Fruit fly (Drosophila melanogaster): ENCODE results near the gene cactin.

DNA sequence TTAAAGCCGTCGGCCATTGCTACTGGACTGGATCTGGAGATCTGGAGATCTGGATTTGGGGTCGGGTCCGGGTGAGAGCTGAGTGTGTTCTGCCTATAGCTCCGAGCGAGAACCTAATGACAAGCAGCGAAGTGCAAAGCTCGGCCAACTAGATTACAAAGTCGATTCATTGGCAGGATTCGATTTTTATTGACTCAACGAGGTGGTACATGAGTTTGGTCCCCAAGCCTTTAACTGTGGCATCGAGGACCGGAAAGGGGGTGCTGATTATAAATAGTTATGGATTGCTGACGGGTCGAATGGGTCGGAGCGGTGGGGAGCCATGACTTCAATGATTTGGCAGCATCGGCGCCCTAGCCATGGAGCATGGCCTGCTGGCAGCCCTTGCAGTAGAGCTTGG lies 10.4 kb upstream of the cactin start, which contains the start of gene CG15459:
- TF ChIP-seq Dfd (GFP tag; optimal IDR thresholded peaks at IDR 0.05) (no peak), rgr (GFP tag; optimal IDR thresholded peaks at IDR 0.05) (no peak), lola (GFP tag; optimal IDR thresholded peaks at IDR 0.05) (no peak), Rel (GFP tag; optimal IDR thresholded peaks at IDR 0.05) (no peak), Rel (tag; optimal IDR thresholded peaks at IDR 0.05) (no peak), br (GFP tag; optimal IDR thresholded peaks at IDR 0.05) (no peak), fru (GFP tag; optimal IDR thresholded peaks at IDR 0.05) (no peak)
